Fruit fly (Drosophila melanogaster) whole organism, embryonic: ENCODE measurements around the gene Dnai2.

Experiments
- BEAF-32 ChIP-seq: fragments of 200-800 bp; sonication (Bioruptor generic); optimal IDR thresholded peaks from 3 replicates; lab custom pipeline; 2017; ENCODE audit warnings: missing biosample characterization, missing genetic modification characterization, mild to moderate bottlenecking, moderate library complexity, missing genetic modification reagents
- Bteb2 ChIP-seq: fragments of 200-800 bp; sonication (Bioruptor generic); optimal IDR thresholded peaks from 2 replicates; lab custom pipeline; 2016; ENCODE audit warnings: missing biosample characterization, missing genetic modification characterization
- CG10267 ChIP-seq: fragments of 200-800 bp; sonication (Bioruptor generic); optimal IDR thresholded peaks from 2 replicates; lab custom pipeline; 2018; ENCODE audit warnings: missing biosample characterization, mild to moderate bottlenecking, missing genetic modification characterization, moderate library complexity
- CG10321 ChIP-seq: fragments of 200-800 bp; sonication (Bioruptor generic); IDR thresholded peaks from 2 replicates; pipeline ENCODE4 v1.3.6; 2022; ENCODE audit warnings: missing biosample characterization, missing genetic modification characterization
- CG10366 ChIP-seq: fragments of 200-800 bp; sonication (Bioruptor generic); IDR thresholded peaks from 2 replicates; pipeline ENCODE4 v1.3.6; 2022; ENCODE audit warnings: missing biosample characterization, missing genetic modification characterization
- CG13424 ChIP-seq: fragments of 200-800 bp; sonication (Bioruptor generic); optimal IDR thresholded peaks from 2 replicates; lab custom pipeline; 2019; ENCODE audit warnings: missing biosample characterization, mild to moderate bottlenecking, missing genetic modification characterization, moderate library complexity
- CG14710 ChIP-seq: fragments of 200-800 bp; sonication (Bioruptor generic); optimal IDR thresholded peaks from 3 replicates; lab custom pipeline; 2019; ENCODE audit warnings: missing biosample characterization, mild to moderate bottlenecking, missing genetic modification characterization, moderate library complexity
- CG15011 ChIP-seq: fragments of 200-800 bp; sonication (Bioruptor generic); optimal IDR thresholded peaks from 3 replicates; lab custom pipeline; 2018; ENCODE audit warnings: missing biosample characterization, mild to moderate bottlenecking, missing genetic modification characterization
- CG15514 ChIP-seq: fragments of 200-800 bp; sonication (Bioruptor generic); optimal IDR thresholded peaks from 3 replicates; lab custom pipeline; 2017; ENCODE audit warnings: missing biosample characterization, missing genetic modification characterization, mild to moderate bottlenecking, moderate library complexity, missing genetic modification reagents
- CG1603 ChIP-seq: fragments of 200-800 bp; sonication (Bioruptor generic); optimal IDR thresholded peaks from 2 replicates; lab custom pipeline; 2019; ENCODE audit warnings: missing biosample characterization, mild to moderate bottlenecking, missing genetic modification characterization, moderate library complexity
- CG17829 ChIP-seq: fragments of 200-800 bp; optimal IDR thresholded peaks from 2 replicates; lab custom pipeline; 2019; ENCODE audit warnings: missing biosample characterization, mild to moderate bottlenecking, missing genetic modification characterization, moderate library complexity
- CG18764 ChIP-seq: fragments of 200-800 bp; sonication (Bioruptor generic); optimal IDR thresholded peaks from 3 replicates; lab custom pipeline; 2016; ENCODE audit warnings: missing biosample characterization, missing genetic modification characterization
- CG2120 ChIP-seq: fragments of 200-800 bp; sonication (Bioruptor generic); optimal IDR thresholded peaks from 3 replicates; lab custom pipeline; 2016; ENCODE audit warnings: missing biosample characterization, missing genetic modification characterization
- CG30403 ChIP-seq: fragments of 200-800 bp; sonication (Bioruptor generic); optimal IDR thresholded peaks from 3 replicates; lab custom pipeline; 2016; ENCODE audit warnings: missing biosample characterization, missing genetic modification characterization
- CG3163 ChIP-seq: fragments of 200-800 bp; sonication (Bioruptor generic); optimal IDR thresholded peaks from 3 replicates; lab custom pipeline; 2016; ENCODE audit warnings: missing biosample characterization, missing genetic modification characterization
- CG4328 ChIP-seq: fragments of 200-800 bp; sonication (Bioruptor generic); optimal IDR thresholded peaks from 3 replicates; lab custom pipeline; 2017; ENCODE audit warnings: missing biosample characterization, missing genetic modification reagents, missing genetic modification characterization
- CG6683 ChIP-seq: fragments of 200-800 bp; sonication (Bioruptor generic); optimal IDR thresholded peaks from 2 replicates; lab custom pipeline; 2017; ENCODE audit warnings: missing biosample characterization, mild to moderate bottlenecking, missing genetic modification characterization, missing genetic modification reagents
- CG7786 ChIP-seq: fragments of 200-800 bp; sonication (Bioruptor generic); optimal IDR thresholded peaks from 2 replicates; lab custom pipeline; 2016; ENCODE audit warnings: missing biosample characterization, missing genetic modification characterization
- CG7839 ChIP-seq: fragments of 200-800 bp; sonication (Bioruptor generic); optimal IDR thresholded peaks from 3 replicates; lab custom pipeline; 2018; ENCODE audit warnings: missing biosample characterization, mild to moderate bottlenecking, missing genetic modification characterization, moderate library complexity
- CG7928 ChIP-seq: fragments of 200-800 bp; sonication (Bioruptor generic); optimal IDR thresholded peaks from 2 replicates; lab custom pipeline; 2017; ENCODE audit warnings: missing biosample characterization, mild to moderate bottlenecking, missing genetic modification characterization
- CG8765 ChIP-seq: fragments of 200-800 bp; sonication (Bioruptor generic); IDR thresholded peaks from 2 replicates; pipeline ENCODE4 v1.3.6; 2022; ENCODE audit warnings: missing biosample characterization, missing genetic modification characterization
- CTCF ChIP-seq: fragments of 200-800 bp; sonication (Bioruptor generic); optimal IDR thresholded peaks from 2 replicates; lab custom pipeline; 2017; ENCODE audit warnings: missing biosample characterization, mild to moderate bottlenecking, missing genetic modification characterization, moderate library complexity
- D19A ChIP-seq: fragments of 200-800 bp; optimal IDR thresholded peaks from 3 replicates; lab custom pipeline; 2019; ENCODE audit warnings: missing biosample characterization, mild to moderate bottlenecking, missing genetic modification characterization, moderate library complexity
- Deaf1 ChIP-seq: fragments of 200-800 bp; optimal IDR thresholded peaks from 3 replicates; lab custom pipeline; 2019; ENCODE audit warnings: missing biosample characterization, mild to moderate bottlenecking, missing genetic modification characterization, moderate library complexity
- Dfd ChIP-seq, 2 experiments: fragments of >200 bp; optimal IDR thresholded peaks; 2 replicates each; lab custom pipeline; 2017; ENCODE audit warnings: missing biosample characterization in 2 of 2, missing genetic modification characterization in 2 of 2
- Dp ChIP-seq: fragments of 200-800 bp; sonication (Bioruptor generic); optimal IDR thresholded peaks from 2 replicates; lab custom pipeline; 2018; ENCODE audit warnings: missing biosample characterization, mild to moderate bottlenecking, missing genetic modification characterization, moderate library complexity
- E2f2 ChIP-seq: fragments of 200-800 bp; sonication (Bioruptor generic); IDR thresholded peaks from 2 replicates; pipeline ENCODE4 v1.3.6; 2022; ENCODE audit warnings: missing biosample characterization, missing genetic modification characterization
- Ets65A ChIP-seq: fragments of 200-800 bp; sonication (Bioruptor generic); peaks from one replicate; lab custom pipeline; 2016; ENCODE audit warnings: missing biosample characterization, missing genetic modification characterization
- Hr51 ChIP-seq, 2 experiments: fragments of 200-800 bp; sonication (Bioruptor generic); optimal IDR thresholded peaks; 2 replicates in 1 of 2; 3 replicates in 1 of 2; lab custom pipeline; 2016 to 2018; ENCODE audit warnings: missing biosample characterization in 2 of 2, missing genetic modification characterization in 2 of 2, mild to moderate bottlenecking in 1 of 2, moderate library complexity in 1 of 2
- Lhr ChIP-seq: fragments of 200-800 bp; sonication (Bioruptor generic); optimal IDR thresholded peaks from 3 replicates; lab custom pipeline; 2017; ENCODE audit warnings: mild to moderate bottlenecking, missing biosample characterization, missing genetic modification reagents, missing genetic modification characterization
- MESR4 ChIP-seq: fragments of 200-800 bp; sonication (Bioruptor generic); optimal IDR thresholded peaks from 2 replicates; lab custom pipeline; 2018; ENCODE audit warnings: missing biosample characterization, mild to moderate bottlenecking, missing genetic modification characterization, moderate library complexity
- Optix ChIP-seq: fragments of 200-800 bp; sonication (Bioruptor generic); IDR thresholded peaks from 3 replicates; pipeline ENCODE4 v1.3.6; 2022; ENCODE audit warnings: missing biosample characterization, missing genetic modification characterization
- Sin3A ChIP-seq: fragments of >200 bp; optimal IDR thresholded peaks from 2 replicates; lab custom pipeline; 2018
- Sry-δ ChIP-seq: fragments of 200-800 bp; sonication (Bioruptor generic); optimal IDR thresholded peaks from 2 replicates; lab custom pipeline; 2016; ENCODE audit warnings: missing biosample characterization, missing genetic modification characterization
- ato ChIP-seq: fragments of 200-800 bp; sonication (Bioruptor generic); IDR thresholded peaks from 2 replicates; pipeline ENCODE4 v1.3.6; 2022; ENCODE audit warnings: missing biosample characterization, missing genetic modification characterization; ENCODE audit not compliant: partially characterized antibody
- corto ChIP-seq: fragments of 200-800 bp; sonication (Bioruptor generic); optimal IDR thresholded peaks from 2 replicates; lab custom pipeline; 2016; ENCODE audit warnings: missing biosample characterization, mild to moderate bottlenecking, missing genetic modification characterization, moderate library complexity
- dati ChIP-seq: fragments of 200-800 bp; sonication (Bioruptor generic); IDR thresholded peaks from 2 replicates; pipeline ENCODE4 v1.3.6; 2022; ENCODE audit warnings: missing biosample characterization, missing genetic modification characterization
- ems ChIP-seq: fragments of 200-800 bp; sonication (Bioruptor generic); optimal IDR thresholded peaks from 3 replicates; lab custom pipeline; 2016; ENCODE audit warnings: missing biosample characterization, missing genetic modification characterization
- ewg ChIP-seq: fragments of 200-800 bp; sonication (Bioruptor generic); optimal IDR thresholded peaks from 3 replicates; lab custom pipeline; 2017; ENCODE audit warnings: mild to moderate bottlenecking, missing biosample characterization, missing genetic modification reagents, missing genetic modification characterization
- ftz-f1 ChIP-seq: fragments of 200-800 bp; sonication (Bioruptor generic); optimal IDR thresholded peaks from 2 replicates; lab custom pipeline; 2016; ENCODE audit warnings: missing biosample characterization, missing genetic modification characterization
- gcm2 ChIP-seq: fragments of 200-800 bp; sonication (Bioruptor generic); optimal IDR thresholded peaks from 2 replicates; lab custom pipeline; 2016; ENCODE audit warnings: missing biosample characterization, missing genetic modification characterization
- gfzf ChIP-seq: fragments of 200-800 bp; sonication (Bioruptor generic); optimal IDR thresholded peaks from 2 replicates; lab custom pipeline; 2016; ENCODE audit warnings: missing biosample characterization, mild to moderate bottlenecking, missing genetic modification characterization, moderate library complexity
- grau ChIP-seq: fragments of 200-800 bp; optimal IDR thresholded peaks from 3 replicates; lab custom pipeline; 2019; ENCODE audit warnings: missing biosample characterization, mild to moderate bottlenecking, missing genetic modification characterization, moderate library complexity
- insv ChIP-seq, 2 experiments: fragments of 200-800 bp; sonication (Bioruptor generic); optimal IDR thresholded peaks; 3 replicates each; lab custom pipeline; 2016 to 2018; ENCODE audit warnings: missing biosample characterization in 2 of 2, missing genetic modification characterization in 2 of 2
- nmo ChIP-seq: fragments of 200-800 bp; sonication (Bioruptor generic); optimal IDR thresholded peaks from 2 replicates; lab custom pipeline; 2018; ENCODE audit warnings: missing biosample characterization, mild to moderate bottlenecking, missing genetic modification characterization, moderate library complexity
- phol ChIP-seq: fragments of 200-800 bp; sonication (Bioruptor generic); optimal IDR thresholded peaks from 3 replicates; lab custom pipeline; 2018; ENCODE audit warnings: missing biosample characterization, mild to moderate bottlenecking, missing genetic modification characterization, moderate library complexity
- row ChIP-seq: fragments of 200-800 bp; sonication (Bioruptor generic); IDR thresholded peaks from 3 replicates; pipeline ENCODE4 v1.3.6; 2022; ENCODE audit warnings: missing biosample characterization, missing genetic modification characterization
- ssp ChIP-seq: fragments of 200-800 bp; sonication (Bioruptor generic); IDR thresholded peaks from 2 replicates; pipeline ENCODE4 v1.3.6; 2022; ENCODE audit warnings: missing biosample characterization, missing genetic modification characterization
- trem ChIP-seq: fragments of 200-800 bp; optimal IDR thresholded peaks from 3 replicates; lab custom pipeline; 2019; ENCODE audit warnings: missing biosample characterization, mild to moderate bottlenecking, missing genetic modification characterization, moderate library complexity
- ttk ChIP-seq: fragments of 200-800 bp; sonication (Bioruptor generic); IDR thresholded peaks from 2 replicates; pipeline ENCODE4 v2.1.2; 2022; ENCODE audit warnings: missing biosample characterization, missing genetic modification characterization
- vvl ChIP-seq: fragments of 200-800 bp; sonication (Bioruptor generic); IDR thresholded peaks from 2 replicates; pipeline ENCODE4 v1.3.6; 2022; ENCODE audit warnings: missing biosample characterization, missing genetic modification characterization

Gene Dnai2

dm6 chr3L:11708633-11709116, 9.6 kb upstream of the Dnai2 start, which contains the start of the genes Ccdc56 and mtTFB1:
TSS of gene Ccdc56 (plus strand) at chr3L:11708979.
TSS of gene mtTFB1 (plus strand) at chr3L:11708979.
- peak; percentile 31 for TF ChIP-seq CG7839 (tag; lab: Kevin White, UChicago)
- peak; percentile 5 for TF ChIP-seq CTCF (GFP tag; lab: Kevin White, UChicago)
- peak; percentile 6 for TF ChIP-seq phol (tag; lab: Kevin White, UChicago)
- TF ChIP-seq CG2120 (GFP tag; lab: Kevin White, UChicago): peak; percentile 20
- TF ChIP-seq Dfd (GFP tag; optimal IDR thresholded peaks at IDR 0.05; lab: Kevin White, UChicago): no peak
- peak; percentile 23 for TF ChIP-seq Ets65A (GFP tag; lab: Kevin White, UChicago)
- no peak for TF ChIP-seq Optix (GFP tag; lab: Robert Waterston, UW)
- peak; percentile 84 for TF ChIP-seq Dp (GFP tag; lab: Kevin White, UChicago)
- TF ChIP-seq CG10267 (tag; lab: Kevin White, UChicago): peak; percentile 55
- TF ChIP-seq MESR4 (GFP tag; lab: Kevin White, UChicago): peak; percentile 64
- TF ChIP-seq trem (tag; lab: Kevin White, UChicago): peak; percentile 52
- TF ChIP-seq CG15011 (GFP tag; lab: Kevin White, UChicago): no peak
- TF ChIP-seq CG30403: peak; percentile 0
- peak; percentile 86 for TF ChIP-seq E2f2 (GFP tag; lab: Robert Waterston, UW)
- TF ChIP-seq CG3163: no peak
- TF ChIP-seq CG7786 (GFP tag; lab: Kevin White, UChicago): no peak
- TF ChIP-seq nmo: peak; percentile 29
- TF ChIP-seq grau: peak; percentile 64
- TF ChIP-seq CG18764 (GFP tag; lab: Kevin White, UChicago): no peak
- peak; percentile 46 for TF ChIP-seq Sry-δ (GFP tag; lab: Kevin White, UChicago)
- peak; percentile 82 for TF ChIP-seq Lhr
- no peak for TF ChIP-seq CG10366 (GFP tag; lab: Robert Waterston, UW)
- TF ChIP-seq CG8765 (GFP tag; lab: Robert Waterston, UW): no peak
- TF ChIP-seq CG14710 (tag; lab: Kevin White, UChicago): peak; percentile 54
- peak; percentile 51 for TF ChIP-seq BEAF-32 (GFP tag; lab: Kevin White, UChicago)
- no peak for TF ChIP-seq dati (GFP tag; lab: Robert Waterston, UW)
- TF ChIP-seq ttk (GFP tag; lab: Robert Waterston, UW): no peak
- peak; percentile 16 for TF ChIP-seq Sin3A
- no peak for TF ChIP-seq D19A
- TF ChIP-seq CG1603 (tag; lab: Kevin White, UChicago): peak; percentile 26
- TF ChIP-seq CG4328: no peak
- no peak for TF ChIP-seq CG6683 (GFP tag; lab: Kevin White, UChicago)
- peak; percentile 53 for TF ChIP-seq CG15514 (GFP tag; lab: Kevin White, UChicago)
- peak; percentile 13 for TF ChIP-seq Bteb2 (GFP tag; lab: Kevin White, UChicago)
- no peak for TF ChIP-seq ftz-f1 (GFP tag; lab: Kevin White, UChicago)
- 0 out of 3 replicates have a peak, but pooled peaks have one; percentile 7 for TF ChIP-seq row (GFP tag; lab: Robert Waterston, UW)
- peak; percentile 2 for TF ChIP-seq CG13424
- no peak for TF ChIP-seq insv (GFP tag; optimal IDR thresholded peaks at IDR 0.05; lab: Kevin White, UChicago)
- no peak for TF ChIP-seq ssp (GFP tag; lab: Robert Waterston, UW)
- no peak for TF ChIP-seq CG10321
- peak; percentile 37 for TF ChIP-seq ems (GFP tag; lab: Kevin White, UChicago)
- peak; percentile 89 for TF ChIP-seq gfzf (GFP tag; lab: Kevin White, UChicago)
- TF ChIP-seq Deaf1: peak; percentile 16
- peak; percentile 76 for TF ChIP-seq ewg
- TF ChIP-seq CG7928: peak; percentile 3
- peak; percentile 22; the same call in 1 of the 2 replicates for TF ChIP-seq ato (GFP tag; lab: Robert Waterston, UW)
- TF ChIP-seq CG17829: peak; percentile 17
- no peak for TF ChIP-seq Hr51 (GFP tag; optimal IDR thresholded peaks at IDR 0.05; lab: Kevin White, UChicago)
- peak; percentile 33 for TF ChIP-seq corto (GFP tag; lab: Kevin White, UChicago)
- TF ChIP-seq gcm2 (GFP tag; lab: Kevin White, UChicago): no peak
- peak; percentile 4; the same call in 1 of the 2 replicates for TF ChIP-seq vvl
